Worm (Caenorhabditis elegans) whole organism, mixed stage, embryonic: Measurements from ENCODE around the gene rheb-1.

ENCODE experiments used
- M03D4.4 ChIP-seq: sonication (generic microtip); optimal IDR thresholded peaks from 2 replicates; lab custom pipeline; 2017; ENCODE audit warnings: mild to moderate bottlenecking, missing genetic modification characterization, missing compliant biosample characterization
- blmp-1 ChIP-seq: fragments of 150-350 bp; optimal IDR thresholded peaks from 2 replicates; lab custom pipeline; 2014; ENCODE audit warnings: missing biosample characterization, missing genetic modification characterization
- ceh-83 ChIP-seq: fragments of 200-800 bp; sonication (Bioruptor generic); optimal IDR thresholded peaks from 2 replicates; lab custom pipeline; 2018; ENCODE audit warnings: mild to moderate bottlenecking, missing genetic modification characterization, missing compliant biosample characterization
- ces-1 ChIP-seq: fragments of 150-350 bp; optimal IDR thresholded peaks from 2 replicates; lab custom pipeline; 2014; ENCODE audit warnings: missing biosample characterization, missing genetic modification reagents, missing genetic modification characterization
- elt-3 ChIP-seq: fragments of 150-350 bp; optimal IDR thresholded peaks from 2 replicates; lab custom pipeline; 2014; ENCODE audit warnings: missing biosample characterization, missing genetic modification characterization
- mab-5 ChIP-seq: fragments of 150-350 bp; optimal IDR thresholded peaks from 2 replicates; lab custom pipeline; 2014; ENCODE audit warnings: missing biosample characterization, missing genetic modification characterization
- nhr-12 ChIP-seq: fragments of 150-350 bp; optimal IDR thresholded peaks from 2 replicates; lab custom pipeline; 2014; ENCODE audit warnings: missing biosample characterization, missing genetic modification characterization
- nhr-76 ChIP-seq: sonication (generic microtip); optimal IDR thresholded peaks from 2 replicates; lab custom pipeline; 2017; ENCODE audit warnings: missing biosample characterization, missing genetic modification characterization
- snpc-4 ChIP-seq: fragments of 150-350 bp; optimal IDR thresholded peaks from 2 replicates; lab custom pipeline; 2014; ENCODE audit warnings: missing biosample characterization, missing genetic modification characterization
- unc-39 ChIP-seq: fragments of 150-350 bp; optimal IDR thresholded peaks from 2 replicates; lab custom pipeline; 2014; ENCODE audit warnings: missing biosample characterization, missing genetic modification characterization
- unc-62 ChIP-seq: fragments of 150-350 bp; optimal IDR thresholded peaks from 2 replicates; lab custom pipeline; 2014; ENCODE audit warnings: missing biosample characterization, missing genetic modification reagents, missing genetic modification characterization
- ztf-11 ChIP-seq: fragments of 150-350 bp; optimal IDR thresholded peaks from 2 replicates; lab custom pipeline; 2014; ENCODE audit warnings: missing biosample characterization, missing genetic modification characterization

DNA sequence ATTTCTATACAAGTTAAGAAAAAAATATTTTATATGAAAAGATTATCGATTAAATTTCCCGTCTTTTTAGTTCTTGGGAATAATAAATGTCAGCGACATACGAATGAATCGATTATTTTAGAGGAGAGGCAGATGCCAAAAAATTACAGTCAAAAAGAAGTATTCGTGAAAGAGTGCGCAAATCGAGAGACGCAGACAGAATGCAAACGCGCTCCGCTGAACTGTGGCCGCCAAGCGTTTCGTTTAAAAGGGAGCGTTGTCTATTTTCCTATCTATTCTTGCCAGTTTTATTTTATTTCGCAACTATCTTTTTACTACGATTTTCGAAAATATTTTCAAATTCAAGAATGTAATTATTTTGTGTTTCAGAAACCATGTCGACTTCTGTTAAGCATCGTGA lies 11.3 kb upstream of the rheb-1 start, which contains the start of gene baf-1:
- TF ChIP-seq M03D4.4 (tag; lab: Kevin White, UChicago) (no peak), snpc-4 (tag; lab: Kevin White, UChicago) (no peak), ceh-83 (GFP tag; lab: Kevin White, UChicago) (no peak), nhr-12 (tag; lab: Kevin White, UChicago) (no peak), elt-3 (tag; lab: Kevin White, UChicago) (no peak), unc-39 (tag; lab: Kevin White, UChicago) (no peak), ztf-11 (tag; lab: Kevin White, UChicago) (no peak), nhr-76 (tag; lab: Kevin White, UChicago) (no peak), unc-62 (no peak), mab-5 (tag; lab: Kevin White, UChicago) (no peak), ces-1 (GFP tag; lab: Kevin White, UChicago) (no peak), blmp-1 (no peak)
